Worm (Caenorhabditis elegans): ENCODE measurements around the gene unc-96.

DNA sequence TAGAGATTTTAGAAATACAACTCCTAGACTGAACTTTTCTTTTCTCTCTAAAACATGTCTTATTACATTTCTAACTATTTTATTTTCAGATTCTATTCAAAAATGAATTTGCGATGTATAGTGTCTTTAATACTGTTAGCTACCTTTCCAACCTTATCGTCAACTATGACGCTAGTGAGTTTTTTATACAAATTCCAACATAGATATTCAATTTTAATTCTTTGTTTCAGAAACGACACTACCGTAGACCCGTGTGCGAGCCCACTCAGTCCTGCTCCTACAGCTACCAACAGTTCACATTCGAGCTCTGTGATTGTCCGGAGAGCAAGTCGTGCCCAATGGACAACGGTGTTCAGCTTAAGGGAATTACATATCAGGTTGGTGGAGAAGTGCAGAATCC lies 8.0 kb upstream of the unc-96 start, which contains the start of gene M6.4:
- no peak for TF ChIP-seq ama-1 (optimal IDR thresholded peaks at IDR 0.05)
- TF ChIP-seq ceh-82 (tag; optimal IDR thresholded peaks at IDR 0.05) = no peak
- TF ChIP-seq elt-1 (tag; optimal IDR thresholded peaks at IDR 0.05) = no peak
- no peak for TF ChIP-seq F13H6.1 (tag; optimal IDR thresholded peaks at IDR 0.05)
